Fruit fly (Drosophila melanogaster) whole organism, embryonic: ENCODE data around the gene CG1233.

ENCODE experiments used
- Ada2b ChIP-seq: fragments of 200-800 bp; sonication (Bioruptor generic); IDR thresholded peaks from 2 replicates; pipeline ENCODE4 v1.3.6; 2022; ENCODE audit warnings: missing biosample characterization, missing genetic modification characterization
- BtbVII ChIP-seq: fragments of 200-800 bp; sonication (Bioruptor generic); optimal IDR thresholded peaks from 3 replicates; lab custom pipeline; 2017; ENCODE audit warnings: missing biosample characterization, mild to moderate bottlenecking, missing genetic modification characterization
- CG12219 ChIP-seq: fragments of 200-800 bp; sonication (Bioruptor generic); optimal IDR thresholded peaks from 3 replicates; lab custom pipeline; 2018; ENCODE audit warnings: missing biosample characterization, mild to moderate bottlenecking, missing genetic modification characterization
- CG13287 ChIP-seq: fragments of 200-800 bp; sonication (Bioruptor generic); IDR thresholded peaks from 2 replicates; pipeline ENCODE4 v1.3.6; 2022; ENCODE audit warnings: missing biosample characterization, missing genetic modification characterization; ENCODE audit not compliant: partially characterized antibody
- CG13775 ChIP-seq: fragments of 200-800 bp; sonication (Bioruptor generic); optimal IDR thresholded peaks from 3 replicates; lab custom pipeline; 2017; ENCODE audit warnings: missing biosample characterization, mild to moderate bottlenecking, missing genetic modification characterization
- CG14050 ChIP-seq: fragments of 200-800 bp; sonication (Bioruptor generic); IDR thresholded peaks from 3 replicates; pipeline ENCODE4 v1.3.6; 2022; ENCODE audit warnings: missing biosample characterization, missing genetic modification characterization
- CG14667 ChIP-seq: fragments of 200-800 bp; sonication (Bioruptor generic); IDR thresholded peaks from 2 replicates; pipeline ENCODE4 v1.3.6; 2022; ENCODE audit warnings: missing biosample characterization, missing genetic modification characterization
- CG15269 ChIP-seq: fragments of 200-800 bp; sonication (Bioruptor generic); optimal IDR thresholded peaks from 2 replicates; lab custom pipeline; 2018; ENCODE audit warnings: missing biosample characterization, mild to moderate bottlenecking, missing genetic modification characterization, moderate library complexity
- CG15514 ChIP-seq: fragments of 200-800 bp; sonication (Bioruptor generic); optimal IDR thresholded peaks from 3 replicates; lab custom pipeline; 2017; ENCODE audit warnings: missing biosample characterization, missing genetic modification characterization, mild to moderate bottlenecking, moderate library complexity, missing genetic modification reagents
- CG1603 ChIP-seq: fragments of 200-800 bp; sonication (Bioruptor generic); optimal IDR thresholded peaks from 2 replicates; lab custom pipeline; 2019; ENCODE audit warnings: missing biosample characterization, mild to moderate bottlenecking, missing genetic modification characterization, moderate library complexity
- CG17186 ChIP-seq: fragments of 200-800 bp; sonication (Bioruptor generic); optimal IDR thresholded peaks from 3 replicates; lab custom pipeline; 2017; ENCODE audit warnings: missing biosample characterization, missing genetic modification reagents, missing genetic modification characterization
- CG17568 ChIP-seq: fragments of 200-800 bp; sonication (Bioruptor generic); optimal IDR thresholded peaks from 2 replicates; lab custom pipeline; 2018; ENCODE audit warnings: missing biosample characterization, mild to moderate bottlenecking, missing genetic modification characterization, moderate library complexity
- CG17612 ChIP-seq: fragments of 200-800 bp; sonication (Bioruptor generic); IDR thresholded peaks from 2 replicates; pipeline ENCODE4 v1.3.6; 2022; ENCODE audit warnings: missing biosample characterization, missing genetic modification characterization
- CG2116 ChIP-seq: fragments of 200-800 bp; sonication (Bioruptor generic); optimal IDR thresholded peaks from 3 replicates; lab custom pipeline; 2018; ENCODE audit warnings: missing biosample characterization, mild to moderate bottlenecking, missing genetic modification characterization
- CG4820 ChIP-seq: fragments of 200-800 bp; sonication (Bioruptor generic); optimal IDR thresholded peaks from 3 replicates; lab custom pipeline; 2016; ENCODE audit warnings: missing biosample characterization, missing genetic modification characterization
- CG6175 ChIP-seq: fragments of 200-800 bp; sonication (Bioruptor generic); IDR thresholded peaks from 3 replicates; pipeline ENCODE4 v1.3.6; 2022; ENCODE audit warnings: missing biosample characterization, missing genetic modification characterization
- CG7271 ChIP-seq: fragments of 200-800 bp; sonication (Bioruptor generic); optimal IDR thresholded peaks from 2 replicates; lab custom pipeline; 2018; ENCODE audit warnings: missing biosample characterization, mild to moderate bottlenecking, missing genetic modification characterization, moderate library complexity
- CG7556 ChIP-seq: fragments of 200-800 bp; sonication (Bioruptor generic); optimal IDR thresholded peaks from 2 replicates; lab custom pipeline; 2017; ENCODE audit warnings: missing biosample characterization, mild to moderate bottlenecking, missing genetic modification characterization
- CG8089 ChIP-seq: fragments of 200-800 bp; sonication (Bioruptor generic); optimal IDR thresholded peaks from 3 replicates; lab custom pipeline; 2016; ENCODE audit warnings: missing biosample characterization, missing genetic modification characterization
- CG8388 ChIP-seq: fragments of 200-800 bp; sonication (Bioruptor generic); optimal IDR thresholded peaks from 2 replicates; lab custom pipeline; 2019; ENCODE audit warnings: missing biosample characterization, mild to moderate bottlenecking, missing genetic modification characterization, moderate library complexity
- CTCF ChIP-seq: fragments of 200-800 bp; sonication (Bioruptor generic); optimal IDR thresholded peaks from 2 replicates; lab custom pipeline; 2017; ENCODE audit warnings: missing biosample characterization, mild to moderate bottlenecking, missing genetic modification characterization, moderate library complexity
- Camta ChIP-seq: fragments of 200-800 bp; sonication (Bioruptor generic); optimal IDR thresholded peaks from 2 replicates; lab custom pipeline; 2016; ENCODE audit warnings: missing biosample characterization, missing genetic modification characterization
- Dek ChIP-seq: fragments of 200-800 bp; sonication (Bioruptor generic); optimal IDR thresholded peaks from 3 replicates; lab custom pipeline; 2019; ENCODE audit warnings: missing biosample characterization, mild to moderate bottlenecking, missing genetic modification characterization, moderate library complexity
- GATAe ChIP-seq: fragments of 200-800 bp; sonication (Bioruptor generic); conservative IDR thresholded peaks from 2 replicates; pipeline ENCODE4 v1.3.6; 2022; ENCODE audit warnings: missing biosample characterization, missing genetic modification characterization
- Hmr ChIP-seq: fragments of 200-800 bp; sonication (Bioruptor generic); optimal IDR thresholded peaks from 3 replicates; lab custom pipeline; 2017; ENCODE audit warnings: mild to moderate bottlenecking, missing biosample characterization, missing genetic modification reagents, missing genetic modification characterization
- Med ChIP-seq: fragments of 200-800 bp; sonication (Bioruptor generic); peaks from one replicate; lab custom pipeline; 2016; ENCODE audit warnings: missing biosample characterization, missing genetic modification characterization, mild to moderate bottlenecking, inconsistent platforms, moderate library complexity
- NfI ChIP-seq: fragments of 200-800 bp; sonication (Bioruptor generic); optimal IDR thresholded peaks from 3 replicates; lab custom pipeline; 2018; ENCODE audit warnings: missing biosample characterization, mild to moderate bottlenecking, missing genetic modification characterization, moderate library complexity
- Vsx1 ChIP-seq: fragments of 200-800 bp; sonication (Bioruptor generic); optimal IDR thresholded peaks from 2 replicates; lab custom pipeline; 2017; ENCODE audit warnings: missing biosample characterization, mild to moderate bottlenecking, missing genetic modification characterization, missing genetic modification reagents
- abd-A ChIP-seq: fragments of 200-800 bp; sonication (Bioruptor generic); optimal IDR thresholded peaks from 3 replicates; lab custom pipeline; 2019; ENCODE audit warnings: missing biosample characterization, mild to moderate bottlenecking, missing genetic modification characterization, moderate library complexity
- amos ChIP-seq: fragments of 200-800 bp; sonication (Bioruptor generic); IDR thresholded peaks from 2 replicates; pipeline ENCODE4 v1.3.6; 2022; ENCODE audit warnings: missing biosample characterization, missing genetic modification characterization; ENCODE audit not compliant: partially characterized antibody
- ato ChIP-seq: fragments of 200-800 bp; sonication (Bioruptor generic); IDR thresholded peaks from 2 replicates; pipeline ENCODE4 v1.3.6; 2022; ENCODE audit warnings: missing biosample characterization, missing genetic modification characterization; ENCODE audit not compliant: partially characterized antibody
- bab2 ChIP-seq: fragments of 200-800 bp; sonication (Bioruptor generic); optimal IDR thresholded peaks from 2 replicates; lab custom pipeline; 2016; ENCODE audit warnings: missing biosample characterization, missing genetic modification characterization
- ci ChIP-seq: fragments of 200-800 bp; sonication (Bioruptor generic); IDR thresholded peaks from 3 replicates; pipeline ENCODE4 v1.3.6; 2022; ENCODE audit warnings: missing biosample characterization, missing genetic modification characterization
- disco-r ChIP-seq: fragments of 200-800 bp; sonication (Bioruptor generic); optimal IDR thresholded peaks from 2 replicates; lab custom pipeline; 2016; ENCODE audit warnings: missing biosample characterization, missing genetic modification characterization
- gce ChIP-seq: fragments of 200-800 bp; sonication (Bioruptor generic); IDR thresholded peaks from 3 replicates; pipeline ENCODE4 v1.3.6; 2022; ENCODE audit warnings: missing biosample characterization, missing genetic modification characterization
- grn ChIP-seq: fragments of 200-800 bp; sonication (Bioruptor generic); optimal IDR thresholded peaks from 3 replicates; lab custom pipeline; 2017; ENCODE audit warnings: missing biosample characterization, missing genetic modification characterization
- hkb ChIP-seq, 2 experiments: fragments of 200-800 bp in 1 of 2; fragments of >200 bp in 1 of 2; sonication (Bioruptor generic) in 1 of 2; IDR thresholded peaks in 1 of 2; optimal IDR thresholded peaks in 1 of 2; 2 replicates each; pipeline versions ENCODE4 v1.3.6 to Lab custom; 2017 to 2022; ENCODE audit warnings: missing biosample characterization in 1 of 2, missing genetic modification characterization in 1 of 2
- lov ChIP-seq, 2 experiments: fragments of 200-800 bp in 1 of 2; fragments of >200 bp in 1 of 2; sonication (Bioruptor generic) in 1 of 2; IDR thresholded peaks in 1 of 2; optimal IDR thresholded peaks in 1 of 2; 2 replicates in 1 of 2; 3 replicates in 1 of 2; pipeline versions ENCODE4 v1.3.6 to Lab custom; 2017 to 2022; ENCODE audit warnings: missing biosample characterization in 1 of 2, missing genetic modification characterization in 1 of 2
- pan ChIP-seq, 4 experiments: fragments of >200 bp in 3 of 4; fragments of 200-800 bp in 1 of 4; sonication (Bioruptor generic) in 1 of 4; optimal IDR thresholded peaks in 3 of 4; IDR thresholded peaks in 1 of 4; 2 replicates each; pipeline versions ENCODE4 v1.3.6 to Lab custom; 2017 to 2022; ENCODE audit warnings: missing biosample characterization in 2 of 4, missing genetic modification characterization in 2 of 4, mixed read lengths in 1 of 4
- ranshi ChIP-seq: fragments of 200-800 bp; sonication (Bioruptor generic); IDR thresholded peaks from 2 replicates; pipeline ENCODE4 v1.3.6; 2022; ENCODE audit warnings: missing biosample characterization, missing genetic modification characterization
- sc ChIP-seq, 3 experiments: fragments of >200 bp in 2 of 3; fragments of 200-800 bp in 1 of 3; sonication (Bioruptor generic) in 1 of 3; optimal IDR thresholded peaks; 2 replicates in 2 of 3; 3 replicates in 1 of 3; lab custom pipeline; 2017; ENCODE audit warnings: mild to moderate bottlenecking in 1 of 3, missing biosample characterization in 1 of 3, missing genetic modification characterization in 1 of 3, missing genetic modification reagents in 1 of 3
- sd ChIP-seq: fragments of 200-800 bp; sonication (Bioruptor generic); optimal IDR thresholded peaks from 3 replicates; lab custom pipeline; 2018; ENCODE audit warnings: missing biosample characterization, mild to moderate bottlenecking, missing genetic modification characterization, moderate library complexity
- vvl ChIP-seq: fragments of 200-800 bp; sonication (Bioruptor generic); IDR thresholded peaks from 2 replicates; pipeline ENCODE4 v1.3.6; 2022; ENCODE audit warnings: missing biosample characterization, missing genetic modification characterization
- zfh1 ChIP-seq: fragments of 200-800 bp; sonication (Bioruptor generic); IDR thresholded peaks from 3 replicates; pipeline ENCODE4 v1.3.6; 2022; ENCODE audit warnings: missing biosample characterization, missing genetic modification characterization
- zfh2 ChIP-seq: fragments of 200-800 bp; sonication (Bioruptor generic); optimal IDR thresholded peaks from 2 replicates; lab custom pipeline; 2016; ENCODE audit warnings: missing biosample characterization, missing genetic modification characterization

The CG1233 gene

DNA sequence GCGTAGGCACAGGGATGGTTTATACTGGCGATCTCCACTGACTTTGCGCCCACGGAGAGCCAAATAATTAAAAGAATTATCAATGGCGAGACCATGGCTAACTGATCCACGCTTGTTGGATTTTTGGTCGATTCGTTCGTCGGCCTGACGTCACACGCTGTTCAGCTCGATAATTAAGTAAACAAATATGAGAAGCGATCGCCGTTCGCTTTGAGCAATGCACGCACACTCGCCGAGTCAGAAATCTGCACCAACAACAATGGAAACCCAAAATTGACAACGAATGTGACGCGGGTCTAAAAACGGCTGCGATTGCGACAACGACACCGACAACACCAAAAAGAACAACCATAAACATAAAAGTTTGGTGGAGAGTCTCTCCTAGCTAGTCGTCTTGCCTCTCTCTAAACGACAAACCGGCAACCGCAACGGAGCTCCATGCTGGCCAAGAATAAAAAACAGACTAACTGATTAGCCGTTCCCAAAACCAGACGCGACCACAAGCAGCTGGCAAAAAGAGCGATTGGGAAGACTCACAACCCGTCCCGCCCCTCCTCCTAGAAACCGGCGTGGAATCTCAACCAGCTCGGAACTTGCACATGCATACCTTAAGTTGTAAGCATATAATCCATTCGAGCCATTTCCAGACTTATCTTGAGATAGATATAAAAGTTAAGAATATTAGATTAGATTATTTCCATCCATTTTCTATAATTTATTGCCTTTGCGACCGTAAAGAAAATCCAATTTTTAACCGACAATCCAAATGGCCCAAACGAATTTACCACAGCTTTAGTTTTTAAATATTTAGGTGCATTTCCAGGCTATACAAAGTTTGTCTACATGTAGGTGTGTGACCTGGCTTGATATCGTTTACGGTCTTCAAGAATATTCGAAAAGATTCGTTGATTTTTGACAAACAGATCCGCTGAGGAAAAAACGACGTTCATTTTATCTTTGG lies 29.1 kb upstream of the CG1233 start, which contains the start of gene mthl9 (continued):
- TF ChIP-seq Dek = no peak
- no peak for TF ChIP-seq CG13775
- no peak for TF ChIP-seq pan (optimal IDR thresholded peaks at IDR 0.05; lab: Kevin White, UChicago)
- no peak for TF ChIP-seq pan (GFP tag; optimal IDR thresholded peaks at IDR 0.05 in 1 of 2, IDR thresholded peaks at IDR 0.05 in 1 of 2)
- peak; percentile 45; the same call in 1 of the 2 replicates for TF ChIP-seq CG13287
- TF ChIP-seq Vsx1 = peak; percentile 91
- TF ChIP-seq CTCF (GFP tag; lab: Kevin White, UChicago) = peak; percentile 80
- peak; percentile 10; the same call in 1 of the 2 replicates for TF ChIP-seq amos (GFP tag; lab: Robert Waterston, UW)
- TF ChIP-seq disco-r (GFP tag; lab: Kevin White, UChicago) = no peak
- TF ChIP-seq hkb (optimal IDR thresholded peaks at IDR 0.05; lab: Kevin White, UChicago) = no peak
- peak; percentile 46; the same call in 1 of the 2 replicates for TF ChIP-seq hkb (GFP tag; IDR thresholded peaks at IDR 0.05; lab: Robert Waterston, UW)
- peak; percentile 21 for TF ChIP-seq CG12219 (GFP tag; lab: Kevin White, UChicago)
- peak; percentile 77 for TF ChIP-seq CG15514 (GFP tag; lab: Kevin White, UChicago)
- TF ChIP-seq CG17186 (GFP tag; lab: Kevin White, UChicago) = no peak
- TF ChIP-seq ranshi (GFP tag; lab: Robert Waterston, UW) = no peak; the same call in 1 of the 2 replicates
- peak; percentile 82 for TF ChIP-seq CG15269 (tag; lab: Kevin White, UChicago)
- peak; percentile 1 for TF ChIP-seq CG2116 (GFP tag; lab: Kevin White, UChicago)
- no peak for TF ChIP-seq CG1603
- no peak for TF ChIP-seq bab2 (GFP tag; lab: Kevin White, UChicago)
- TF ChIP-seq CG14667 (GFP tag; lab: Robert Waterston, UW) = no peak
- TF ChIP-seq CG14050 (GFP tag; lab: Robert Waterston, UW) = no peak
- TF ChIP-seq CG8089 = no peak
- TF ChIP-seq CG4820 (GFP tag; lab: Kevin White, UChicago) = no peak
- TF ChIP-seq ci = 0 out of 3 replicates have a peak, but pooled peaks have one; percentile 5
- TF ChIP-seq Camta (GFP tag; lab: Kevin White, UChicago) = no peak
- TF ChIP-seq zfh1 (GFP tag; lab: Robert Waterston, UW) = no peak
- peak; percentile 38; the same call in 1 of the 3 replicates for TF ChIP-seq gce (GFP tag; lab: Robert Waterston, UW)
- TF ChIP-seq Med (GFP tag; lab: Kevin White, UChicago) = peak; percentile 56
- TF ChIP-seq Ada2b (GFP tag; lab: Robert Waterston, UW) = no peak
- no peak for TF ChIP-seq abd-A
- no peak for TF ChIP-seq sc (optimal IDR thresholded peaks at IDR 0.05; lab: Kevin White, UChicago)
- TF ChIP-seq sc (GFP tag; optimal IDR thresholded peaks at IDR 0.05; lab: Kevin White, UChicago) = no peak
- no peak for TF ChIP-seq CG7271 (tag; lab: Kevin White, UChicago)
- TF ChIP-seq sd = peak; percentile 91
- no peak for TF ChIP-seq lov (optimal IDR thresholded peaks at IDR 0.05; lab: Kevin White, UChicago)
- no peak for TF ChIP-seq lov (GFP tag; IDR thresholded peaks at IDR 0.05; lab: Robert Waterston, UW)
- TF ChIP-seq CG17568 = no peak
- TF ChIP-seq grn (GFP tag; lab: Kevin White, UChicago) = peak; percentile 14
- TF ChIP-seq GATAe (GFP tag; lab: Robert Waterston, UW) = peak; percentile 24; the same call in 1 of the 2 replicates
- TF ChIP-seq Hmr (GFP tag; lab: Kevin White, UChicago) = peak; percentile 49
- peak; percentile 56 for TF ChIP-seq vvl
- TF ChIP-seq ato (GFP tag; lab: Robert Waterston, UW) = 0 out of 2 replicates have a peak, but pooled peaks have one; percentile 17
- no peak for TF ChIP-seq CG17612
- peak; percentile 3 for TF ChIP-seq zfh2 (GFP tag; lab: Kevin White, UChicago)
- TF ChIP-seq CG6175 (GFP tag; lab: Robert Waterston, UW) = 0 out of 3 replicates have a peak, but pooled peaks have one; percentile 26
- peak; percentile 57 for TF ChIP-seq BtbVII (GFP tag; lab: Kevin White, UChicago)
- no peak for TF ChIP-seq CG8388 (GFP tag; lab: Kevin White, UChicago)
- TF ChIP-seq NfI (GFP tag; lab: Kevin White, UChicago) = peak; percentile 8
- TF ChIP-seq CG7556 (GFP tag; lab: Kevin White, UChicago) = no peak
